Worm (Caenorhabditis elegans): ENCODE results near the gene his-70.

ce11 chrIII:4028061-4028460 is 31.9 kb downstream of the his-70 start, which contains the start of gene T02C12.5:
- TF ChIP-seq elt-2 (tag; optimal IDR thresholded peaks at IDR 0.05): no peak
- no peak for TF ChIP-seq elt-4 (tag; optimal IDR thresholded peaks at IDR 0.05)
- TF ChIP-seq nhr-11 (tag; optimal IDR thresholded peaks at IDR 0.05): no peak
- no peak for TF ChIP-seq fkh-10 (GFP tag; optimal IDR thresholded peaks at IDR 0.05)
- TF ChIP-seq unc-86 (tag; optimal IDR thresholded peaks at IDR 0.05): no peak
- no peak for TF ChIP-seq F13H6.1 (tag; optimal IDR thresholded peaks at IDR 0.05)
- TF ChIP-seq ets-4 (tag; optimal IDR thresholded peaks at IDR 0.05): no peak
- TF ChIP-seq rnt-1 (tag; optimal IDR thresholded peaks at IDR 0.05): no peak
- no peak for TF ChIP-seq ceh-34 (tag; optimal IDR thresholded peaks at IDR 0.05)
- no peak for TF ChIP-seq hlh-30 (tag; optimal IDR thresholded peaks at IDR 0.05; ENCODE audit: insufficient read depth)
